Worm (Caenorhabditis elegans): ENCODE results near the gene C09G1.4.

Gene C09G1.4

ce11 chrX:15988577-15988976 is 17.9 kb downstream of the C09G1.4 start:
- TF ChIP-seq unc-62 (GFP tag; optimal IDR thresholded peaks at IDR 0.05): no peak

- no peak for TF ChIP-seq unc-62 (GFP tag; optimal IDR thresholded peaks at IDR 0.05)
Observed at ce11 chrX:15983288-15983687, 23.1 kb downstream of the C09G1.4 start.

- TF ChIP-seq unc-62 (GFP tag; optimal IDR thresholded peaks at IDR 0.05): no peak
Observed at ce11 chrX:15982630-15983029, 23.8 kb downstream of the C09G1.4 start, which contains the start of gene C09G1.2. TSS of gene C09G1.2 (minus strand) at chrX:15982730.

ce11 chrX:15958767-15959166 is 47.7 kb downstream of the C09G1.4 start, which contains the start of gene C09G1.5:
TSS of gene C09G1.5 (plus strand) at chrX:15959067.
- TF ChIP-seq unc-62 (GFP tag; optimal IDR thresholded peaks at IDR 0.05): no peak

- TF ChIP-seq unc-62 (GFP tag; optimal IDR thresholded peaks at IDR 0.05): no peak
Observed at ce11 chrX:15953611-15954010, 52.8 kb downstream of the C09G1.4 start.

ce11 chrX:15953086-15953485 is 53.3 kb downstream of the C09G1.4 start:
- no peak for TF ChIP-seq unc-62 (GFP tag; optimal IDR thresholded peaks at IDR 0.05)

ce11 chrX:15951194-15951593 is 55.2 kb downstream of the C09G1.4 start, which contains the start of gene col-186:
TSS of gene col-186 (plus strand) at chrX:15951494.
- TF ChIP-seq unc-62 (GFP tag; optimal IDR thresholded peaks at IDR 0.05): no peak

- TF ChIP-seq unc-62 (GFP tag; optimal IDR thresholded peaks at IDR 0.05): no peak
Observed at ce11 chrX:15945806-15946205, 60.6 kb downstream of the C09G1.4 start.

- TF ChIP-seq unc-62 (GFP tag; optimal IDR thresholded peaks at IDR 0.05): no peak
Observed at ce11 chrX:15944198-15944597, 62.2 kb downstream of the C09G1.4 start.

- TF ChIP-seq unc-62 (GFP tag; optimal IDR thresholded peaks at IDR 0.05): no peak
Observed at ce11 chrX:15943709-15944108, 62.7 kb downstream of the C09G1.4 start, which contains the start of gene mec-5. TSS of gene mec-5 (plus strand) at chrX:15944009.

ce11 chrX:15939759-15940334 is 66.6 kb downstream of the C09G1.4 start:
- TF ChIP-seq unc-62 (GFP tag; optimal IDR thresholded peaks at IDR 0.05): no peak

ce11 chrX:15939224-15939623 is 67.2 kb downstream of the C09G1.4 start, which contains the start of gene mrp-3:
TSS of gene mrp-3 (minus strand) at chrX:15939324.
- no peak for TF ChIP-seq unc-62 (GFP tag; optimal IDR thresholded peaks at IDR 0.05)
